Worm (Caenorhabditis elegans): ENCODE data around the gene ZK632.9.

DNA sequence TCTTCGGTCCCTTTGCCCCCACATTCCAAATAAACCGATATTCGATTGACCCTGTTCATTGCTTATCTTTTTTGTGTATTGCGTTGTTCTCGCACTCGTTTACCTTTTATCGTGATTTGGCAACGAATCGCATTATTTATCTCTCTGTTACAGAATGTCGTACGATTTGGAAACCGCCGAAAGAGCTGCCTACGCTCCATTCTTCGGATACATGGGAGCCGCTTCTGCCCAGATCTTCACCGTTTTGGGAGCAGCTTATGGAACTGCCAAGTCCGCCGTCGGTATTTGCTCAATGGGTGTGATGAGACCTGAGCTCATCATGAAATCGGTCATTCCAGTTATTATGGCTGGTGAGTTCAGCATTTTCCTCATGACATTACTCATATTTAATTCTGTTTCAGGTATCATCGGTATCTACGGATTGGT, 43.2 kb downstream of the ZK632.9 start, which contains the start of gene vha-2:
- TF ChIP-seq ZK546.5 (tag; optimal IDR thresholded peaks at IDR 0.05): no peak
- no peak for TF ChIP-seq nhr-11 (tag; optimal IDR thresholded peaks at IDR 0.05)

Measured in whole organism, L2 larva.